Worm (Caenorhabditis elegans) whole organism, early embryonic: ENCODE measurements around the gene srh-105.

ENCODE experiments used
- B0310.2 ChIP-seq: sonication (generic microtip); optimal IDR thresholded peaks from 2 replicates; lab custom pipeline; 2016; ENCODE audit warnings: mild to moderate bottlenecking, missing genetic modification characterization, missing compliant biosample characterization
- F13C5.2 ChIP-seq: sonication (generic microtip); optimal IDR thresholded peaks from 2 replicates; lab custom pipeline; 2017; ENCODE audit warnings: mild to moderate bottlenecking, missing genetic modification characterization, inconsistent platforms, missing compliant biosample characterization
- aly-1 ChIP-seq: sonication (generic microtip); optimal IDR thresholded peaks from 2 replicates; lab custom pipeline; 2016; ENCODE audit warnings: missing genetic modification characterization, missing compliant biosample characterization
- ama-1 ChIP-seq: fragments of 150-350 bp; optimal IDR thresholded peaks from 2 replicates; lab custom pipeline; 2014
- ceh-13 ChIP-seq: fragments of 200-800 bp; sonication (Bioruptor generic); optimal IDR thresholded peaks from 2 replicates; lab custom pipeline; 2018; ENCODE audit warnings: mild to moderate bottlenecking, missing genetic modification characterization, missing compliant biosample characterization
- ceh-36 ChIP-seq: sonication (generic microtip); optimal IDR thresholded peaks from 2 replicates; lab custom pipeline; 2016; ENCODE audit warnings: missing genetic modification characterization, inconsistent platforms, missing compliant biosample characterization
- ets-7 ChIP-seq: sonication (generic microtip); optimal IDR thresholded peaks from 2 replicates; lab custom pipeline; 2016; ENCODE audit warnings: missing genotype, missing genetic modification characterization, missing compliant biosample characterization
- flt-1 ChIP-seq: fragments of 200-800 bp; sonication (Bioruptor generic); IDR thresholded peaks from 2 replicates; pipeline ENCODE4 v1.3.6; 2022; ENCODE audit warnings: missing genetic modification characterization, missing compliant biosample characterization
- hmbx-1 ChIP-seq: sonication (generic microtip); optimal IDR thresholded peaks from 2 replicates; lab custom pipeline; 2016; ENCODE audit warnings: mild to moderate bottlenecking, missing genetic modification characterization, missing compliant biosample characterization
- hmg-4 ChIP-seq: fragments of 200-800 bp; sonication (Bioruptor generic); optimal IDR thresholded peaks from 2 replicates; lab custom pipeline; 2018; ENCODE audit warnings: mild to moderate bottlenecking, missing genetic modification characterization, missing compliant biosample characterization
- hnd-1 ChIP-seq: sonication (generic microtip); optimal IDR thresholded peaks from 2 replicates; lab custom pipeline; 2016; ENCODE audit warnings: missing genetic modification characterization, missing compliant biosample characterization
- pes-1 ChIP-seq: fragments of 200-800 bp; sonication (Bioruptor generic); IDR thresholded peaks from 2 replicates; pipeline ENCODE4 v1.3.6; 2022; ENCODE audit warnings: missing genetic modification reagents, missing genetic modification characterization, missing compliant biosample characterization
- scrt-1 ChIP-seq: fragments of 200-800 bp; sonication (Bioruptor generic); IDR thresholded peaks from 2 replicates; pipeline ENCODE4 v1.3.6; 2022; ENCODE audit warnings: missing genetic modification characterization, missing compliant biosample characterization
- sea-1 ChIP-seq: fragments of 200-800 bp; sonication (Bioruptor generic); conservative IDR thresholded peaks from 2 replicates; pipeline ENCODE4 v1.3.6; 2022; ENCODE audit warnings: missing genetic modification characterization, missing compliant biosample characterization
- tbx-11 ChIP-seq: fragments of 200-800 bp; sonication (Bioruptor generic); IDR thresholded peaks from 2 replicates; pipeline ENCODE4 v1.3.6; 2022; ENCODE audit warnings: missing genetic modification characterization, missing compliant biosample characterization
- tbx-37 ChIP-seq: fragments of 200-800 bp; sonication (Bioruptor generic); conservative IDR thresholded peaks from 2 replicates; pipeline ENCODE4 v1.3.6; 2022; ENCODE audit warnings: missing genetic modification reagents, missing genetic modification characterization, missing compliant biosample characterization
- tra-4 ChIP-seq: sonication (generic microtip); optimal IDR thresholded peaks from 2 replicates; lab custom pipeline; 2017; ENCODE audit warnings: missing genetic modification characterization, missing compliant biosample characterization

The srh-105 gene

DNA sequence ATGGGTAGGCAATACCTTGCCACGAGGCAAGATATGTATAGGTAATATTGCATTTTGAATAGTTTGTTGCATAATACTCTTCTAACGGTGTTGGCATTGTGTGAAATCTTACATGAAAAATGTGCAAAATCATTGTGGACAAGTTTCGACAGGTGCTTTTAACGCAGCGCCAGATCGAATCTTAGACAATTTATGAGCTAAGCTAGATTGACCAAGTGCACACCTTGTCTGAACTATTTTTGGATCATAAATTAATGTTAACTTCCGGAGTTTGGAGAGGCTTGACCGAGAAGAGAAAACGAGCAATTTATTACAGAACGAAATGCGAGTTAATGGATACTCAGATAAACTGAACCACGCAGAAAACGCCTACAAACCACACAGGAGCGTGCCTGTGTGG is at the start of gene srh-105:
Gene srh-105 (minus strand): TSS at position 101 of the 400 bp plus-strand sequence.
- TF ChIP-seq scrt-1 (GFP tag; lab: Robert Waterston, UW) (no peak), aly-1 (tag; lab: Kevin White, UChicago) (no peak)

DNA sequence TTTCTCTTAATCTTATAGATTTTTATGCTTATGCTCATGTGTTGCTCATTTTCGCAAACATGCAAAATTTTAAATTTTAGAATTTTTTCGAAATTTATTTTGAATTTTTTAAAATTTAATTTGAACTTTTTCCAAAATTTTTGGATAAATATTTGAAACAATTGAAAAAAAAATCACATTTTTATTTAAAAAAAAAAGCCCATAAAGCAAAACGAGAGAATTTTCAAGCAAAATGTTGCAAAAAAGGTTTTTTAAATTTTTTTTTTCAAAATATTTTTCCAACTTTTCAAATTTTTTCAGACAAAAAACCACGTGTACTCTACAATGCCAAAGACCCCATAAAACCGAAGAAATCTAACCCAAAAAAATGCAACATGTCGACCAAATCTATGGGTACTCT is 47.1 kb upstream of the srh-105 start, which contains the start of the genes C09E8.1 and C09E8.6:
Gene C09E8.1 (plus strand): TSS at position 301 of the 400 bp plus-strand sequence.
Gene C09E8.6 (plus strand): TSS at position 313 of the 400 bp plus-strand sequence.
- TF ChIP-seq flt-1 (GFP tag; lab: Robert Waterston, UW) (no peak), ama-1 (lab: Kevin White, UChicago) (no peak), tbx-37 (GFP tag; lab: Robert Waterston, UW) (no peak), scrt-1 (GFP tag; lab: Robert Waterston, UW) (no peak), hmg-4 (GFP tag; lab: Kevin White, UChicago) (no peak), B0310.2 (tag; lab: Kevin White, UChicago) (no peak), hmbx-1 (no peak), aly-1 (tag; lab: Kevin White, UChicago) (no peak), tbx-11 (GFP tag; lab: Robert Waterston, UW) (no peak), F13C5.2 (no peak), ceh-13 (GFP tag; lab: Kevin White, UChicago) (no peak), ets-7 (no peak), pes-1 (GFP tag; lab: Robert Waterston, UW) (no peak)

- TF ChIP-seq F13C5.2 = no peak
- no peak for TF ChIP-seq hnd-1 (tag; lab: Kevin White, UChicago)
These were observed 46.2 kb upstream of the srh-105 start for ce11 chrII:555371-555770.

ce11 chrII:551245-551904 is 42.2 kb upstream of the srh-105 start, which contains the start of gene lips-7:
Gene lips-7 (plus strand): TSS chrII:551854.
- TF ChIP-seq hmg-4 (GFP tag; lab: Kevin White, UChicago) = no peak
- no peak for TF ChIP-seq pes-1 (GFP tag; lab: Robert Waterston, UW)
- TF ChIP-seq scrt-1 (GFP tag; lab: Robert Waterston, UW) = no peak
- TF ChIP-seq F13C5.2 = no peak
- TF ChIP-seq ceh-36 (tag; lab: Kevin White, UChicago) = no peak
- no peak for TF ChIP-seq ets-7
- TF ChIP-seq ceh-13 (GFP tag; lab: Kevin White, UChicago) = no peak
- no peak for TF ChIP-seq tra-4 (tag; lab: Kevin White, UChicago)
- TF ChIP-seq aly-1 (tag; lab: Kevin White, UChicago) = peak; percentile 43

ce11 chrII:549501-549900 is 40.4 kb upstream of the srh-105 start:
- TF ChIP-seq tbx-11 (GFP tag; lab: Robert Waterston, UW) (no peak), aly-1 (tag; lab: Kevin White, UChicago) (no peak), ets-7 (no peak), tbx-37 (GFP tag; lab: Robert Waterston, UW) (no peak), sea-1 (GFP tag; lab: Robert Waterston, UW) (no peak), scrt-1 (GFP tag; lab: Robert Waterston, UW) (no peak), hmbx-1 (no peak), B0310.2 (tag; lab: Kevin White, UChicago) (no peak), hnd-1 (tag; lab: Kevin White, UChicago) (no peak), F13C5.2 (no peak), ceh-36 (tag; lab: Kevin White, UChicago) (no peak), hmg-4 (GFP tag; lab: Kevin White, UChicago) (no peak), ama-1 (lab: Kevin White, UChicago) (no peak), ceh-13 (GFP tag; lab: Kevin White, UChicago) (no peak), flt-1 (GFP tag; lab: Robert Waterston, UW) (no peak), pes-1 (GFP tag; lab: Robert Waterston, UW) (no peak), tra-4 (tag; lab: Kevin White, UChicago) (no peak)

DNA sequence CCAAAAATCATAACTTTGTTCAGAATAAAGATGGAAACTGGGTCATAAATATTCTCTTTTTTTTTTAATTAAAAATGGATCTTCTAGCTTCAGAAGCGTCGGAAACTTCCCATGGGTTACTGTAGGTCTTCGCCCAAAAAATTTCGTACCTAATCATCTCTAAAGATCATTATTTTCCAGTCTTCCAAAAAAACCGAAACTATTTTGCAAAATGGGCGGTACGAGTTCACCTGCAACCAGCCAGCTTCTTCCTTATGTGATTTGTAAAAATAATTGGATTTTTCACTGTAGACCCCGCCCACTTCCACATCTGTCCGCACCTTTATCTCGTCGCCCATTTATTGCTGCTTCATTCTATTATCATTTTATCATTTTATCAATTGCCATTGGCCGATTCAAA is 37.3 kb upstream of the srh-105 start, which contains the start of gene mlt-10:
Gene mlt-10 (plus strand): TSS at position 301 of the 400 bp plus-strand sequence.
- no peak for TF ChIP-seq ets-7
- no peak for TF ChIP-seq B0310.2 (tag; lab: Kevin White, UChicago)
- TF ChIP-seq sea-1 (GFP tag; lab: Robert Waterston, UW) = no peak
- no peak for TF ChIP-seq tbx-37 (GFP tag; lab: Robert Waterston, UW)
- no peak for TF ChIP-seq ceh-13 (GFP tag; lab: Kevin White, UChicago)
- TF ChIP-seq tra-4 (tag; lab: Kevin White, UChicago) = no peak
- no peak for TF ChIP-seq ceh-36 (tag; lab: Kevin White, UChicago)
- TF ChIP-seq flt-1 (GFP tag; lab: Robert Waterston, UW) = no peak
- TF ChIP-seq pes-1 (GFP tag; lab: Robert Waterston, UW) = no peak
- TF ChIP-seq hmg-4 (GFP tag; lab: Kevin White, UChicago) = no peak
- no peak for TF ChIP-seq hmbx-1
- TF ChIP-seq tbx-11 (GFP tag; lab: Robert Waterston, UW) = no peak
- TF ChIP-seq aly-1 (tag; lab: Kevin White, UChicago) = no peak
- TF ChIP-seq F13C5.2 = no peak
- no peak for TF ChIP-seq scrt-1 (GFP tag; lab: Robert Waterston, UW)
- TF ChIP-seq hnd-1 (tag; lab: Kevin White, UChicago) = no peak

ce11 chrII:542416-542815 is 33.3 kb upstream of the srh-105 start:
- TF ChIP-seq tbx-11 (GFP tag; lab: Robert Waterston, UW) (no peak), B0310.2 (tag; lab: Kevin White, UChicago) (no peak), flt-1 (GFP tag; lab: Robert Waterston, UW) (no peak), ets-7 (no peak), hmbx-1 (no peak), tra-4 (tag; lab: Kevin White, UChicago) (no peak), ceh-13 (GFP tag; lab: Kevin White, UChicago) (no peak), ama-1 (lab: Kevin White, UChicago) (no peak), tbx-37 (GFP tag; lab: Robert Waterston, UW) (no peak), pes-1 (GFP tag; lab: Robert Waterston, UW) (no peak), aly-1 (tag; lab: Kevin White, UChicago) (no peak), hnd-1 (tag; lab: Kevin White, UChicago) (no peak), F13C5.2 (no peak), sea-1 (GFP tag; lab: Robert Waterston, UW) (no peak), hmg-4 (GFP tag; lab: Kevin White, UChicago) (no peak), ceh-36 (tag; lab: Kevin White, UChicago) (no peak), scrt-1 (GFP tag; lab: Robert Waterston, UW) (no peak)
